Worm (Caenorhabditis elegans) whole organism, young adult: Measurements from ENCODE around the gene K11H3.2.

Source experiments
- B0035.1 ChIP-seq: sonication (generic microtip); optimal IDR thresholded peaks from 2 replicates; lab custom pipeline; 2016; ENCODE audit warnings: missing genetic modification characterization, mild to moderate bottlenecking, missing compliant biosample characterization, missing genotype, missing genetic modification reagents
- C17E4.6 ChIP-seq: fragments of 200-800 bp; sonication (Bioruptor generic); IDR thresholded peaks from 2 replicates; pipeline ENCODE4 v1.3.6; 2022; ENCODE audit warnings: missing genetic modification reagents, missing genetic modification characterization, missing compliant biosample characterization
- D2030.7 ChIP-seq: fragments of 200-800 bp; sonication (Bioruptor generic); IDR thresholded peaks from 2 replicates; pipeline ENCODE4 v1.3.6; 2022; ENCODE audit warnings: missing genetic modification reagents, missing genetic modification characterization, missing compliant biosample characterization
- F23B12.7 ChIP-seq: sonication (generic microtip); optimal IDR thresholded peaks from 2 replicates; lab custom pipeline; 2017; ENCODE audit warnings: missing genetic modification characterization, mild to moderate bottlenecking, missing compliant biosample characterization, antibody characterized with exemption, moderate library complexity; ENCODE audit not compliant: insufficient read depth
- F52B5.7 ChIP-seq: sonication (generic microtip); optimal IDR thresholded peaks from 2 replicates; lab custom pipeline; 2016; ENCODE audit warnings: mild to moderate bottlenecking, missing genetic modification characterization, missing compliant biosample characterization
- F55B11.4 ChIP-seq: sonication (generic microtip); optimal IDR thresholded peaks from 2 replicates; lab custom pipeline; 2016; ENCODE audit warnings: missing compliant biosample characterization, missing genetic modification characterization, borderline replicate concordance; ENCODE audit not compliant: insufficient read depth
- F57C9.4 ChIP-seq: sonication (generic microtip); optimal IDR thresholded peaks from 2 replicates; lab custom pipeline; 2017; ENCODE audit warnings: mild to moderate bottlenecking, missing genetic modification characterization, missing compliant biosample characterization
- T26A5.8 ChIP-seq: sonication (generic microtip); optimal IDR thresholded peaks from 2 replicates; lab custom pipeline; 2016; ENCODE audit warnings: missing genetic modification characterization, missing compliant biosample characterization
- Y53G8AR.9 ChIP-seq: fragments of 200-800 bp; sonication (Bioruptor generic); conservative IDR thresholded peaks from 2 replicates; pipeline ENCODE4 v1.3.6; 2022; ENCODE audit warnings: missing genetic modification reagents, missing genetic modification characterization, missing compliant biosample characterization
- akir-1 ChIP-seq: fragments of 200-800 bp; sonication (Bioruptor generic); optimal IDR thresholded peaks from 2 replicates; lab custom pipeline; 2018; ENCODE audit warnings: mild to moderate bottlenecking, missing genetic modification characterization, moderate library complexity, missing compliant biosample characterization
- ama-1 ChIP-seq, 3 experiments: fragments of 150-350 bp in 1 of 3; sonication (generic microtip) in 2 of 3; optimal IDR thresholded peaks; 2 replicates each; lab custom pipeline; 2014 to 2018; ENCODE audit warnings: missing biosample characterization in 2 of 3, missing genetic modification characterization in 2 of 3, missing genetic modification reagents in 2 of 3
- aptf-3 ChIP-seq: fragments of 200-800 bp; sonication (Bioruptor generic); IDR thresholded peaks from 2 replicates; pipeline ENCODE4 v1.3.6; 2022; ENCODE audit warnings: missing genetic modification characterization, missing compliant biosample characterization
- attf-6 ChIP-seq: fragments of 200-800 bp; sonication (Bioruptor generic); IDR thresholded peaks from 2 replicates; pipeline ENCODE4 v1.3.6; 2022; ENCODE audit warnings: missing genetic modification reagents, missing genetic modification characterization, missing compliant biosample characterization
- ceh-40 ChIP-seq: fragments of 200-800 bp; sonication (Bioruptor generic); IDR thresholded peaks from 2 replicates; pipeline ENCODE4 v1.3.6; 2022; ENCODE audit warnings: missing genetic modification characterization, missing compliant biosample characterization
- ceh-58 ChIP-seq: fragments of 200-800 bp; sonication (Bioruptor generic); IDR thresholded peaks from 2 replicates; pipeline ENCODE4 v1.3.6; 2022; ENCODE audit warnings: missing genetic modification characterization, missing compliant biosample characterization
- ceh-79 ChIP-seq: sonication (generic microtip); optimal IDR thresholded peaks from 2 replicates; lab custom pipeline; 2017; ENCODE audit warnings: mild to moderate bottlenecking, missing genetic modification characterization, missing compliant biosample characterization
- ceh-91 ChIP-seq: fragments of 200-800 bp; sonication (Bioruptor generic); IDR thresholded peaks from 2 replicates; pipeline ENCODE4 v1.3.6; 2022; ENCODE audit warnings: missing genetic modification reagents, missing genetic modification characterization, missing compliant biosample characterization
- efl-1 ChIP-seq: fragments of 150-350 bp; optimal IDR thresholded peaks from 2 replicates; lab custom pipeline; 2014; ENCODE audit warnings: missing biosample characterization, missing genetic modification reagents, missing genetic modification characterization
- egrh-3 ChIP-seq: fragments of 200-800 bp; sonication (Bioruptor generic); IDR thresholded peaks from 2 replicates; pipeline ENCODE4 v1.3.6; 2022; ENCODE audit warnings: missing genetic modification reagents, missing genetic modification characterization, missing compliant biosample characterization
- ets-4 ChIP-seq: fragments of 200-800 bp; sonication (Bioruptor generic); optimal IDR thresholded peaks from 2 replicates; lab custom pipeline; 2018; ENCODE audit warnings: mild to moderate bottlenecking, missing genetic modification characterization, missing compliant biosample characterization
- fkh-3 ChIP-seq: sonication (generic microtip); optimal IDR thresholded peaks from 2 replicates; lab custom pipeline; 2016; ENCODE audit warnings: mild to moderate bottlenecking, missing genetic modification characterization, missing compliant biosample characterization
- hlh-12 ChIP-seq: sonication (generic microtip); optimal IDR thresholded peaks from 2 replicates; lab custom pipeline; 2016; ENCODE audit warnings: missing genetic modification characterization, missing compliant biosample characterization
- hrde-1 ChIP-seq: sonication (generic microtip); optimal IDR thresholded peaks from 2 replicates; lab custom pipeline; 2016; ENCODE audit warnings: missing genetic modification characterization, mild to moderate bottlenecking, missing compliant biosample characterization, moderate library complexity, missing genotype, missing genetic modification reagents, borderline replicate concordance
- lin-26 ChIP-seq: fragments of 200-800 bp; sonication (Bioruptor generic); IDR thresholded peaks from 2 replicates; pipeline ENCODE4 v1.3.6; 2022; ENCODE audit warnings: missing genetic modification reagents, missing genetic modification characterization, missing compliant biosample characterization
- lin-40 ChIP-seq: sonication (generic microtip); optimal IDR thresholded peaks from 2 replicates; lab custom pipeline; 2016; ENCODE audit warnings: missing genetic modification characterization, mild to moderate bottlenecking, missing compliant biosample characterization, missing genotype, missing genetic modification reagents
- lin-54 ChIP-seq: fragments of 200-800 bp; sonication (Bioruptor generic); optimal IDR thresholded peaks from 2 replicates; lab custom pipeline; 2018; ENCODE audit warnings: mild to moderate bottlenecking, missing genetic modification characterization, missing compliant biosample characterization
- madf-6 ChIP-seq: fragments of 200-800 bp; sonication (Bioruptor generic); IDR thresholded peaks from 2 replicates; pipeline ENCODE4 v1.3.6; 2022; ENCODE audit warnings: missing genetic modification reagents, missing genetic modification characterization, missing compliant biosample characterization
- madf-8 ChIP-seq: fragments of 200-800 bp; sonication (Bioruptor generic); conservative IDR thresholded peaks from 2 replicates; pipeline ENCODE4 v1.3.6; 2022; ENCODE audit warnings: missing genetic modification reagents, missing genetic modification characterization, missing compliant biosample characterization
- mel-28 ChIP-seq: sonication (generic microtip); optimal IDR thresholded peaks from 2 replicates; lab custom pipeline; 2016; ENCODE audit warnings: borderline replicate concordance, mild to moderate bottlenecking, missing genetic modification characterization, missing compliant biosample characterization
- mxl-1 ChIP-seq: sonication (generic microtip); optimal IDR thresholded peaks from 2 replicates; lab custom pipeline; 2016; ENCODE audit warnings: missing genetic modification characterization, missing compliant biosample characterization
- nfya-1 ChIP-seq: sonication (generic microtip); optimal IDR thresholded peaks from 2 replicates; lab custom pipeline; 2017; ENCODE audit warnings: antibody characterized with exemption, missing compliant biosample characterization, missing genetic modification characterization, borderline replicate concordance; ENCODE audit not compliant: insufficient read depth
- nfya-2 ChIP-seq: fragments of 200-800 bp; sonication (Bioruptor generic); IDR thresholded peaks from 2 replicates; pipeline ENCODE4 v1.3.6; 2022; ENCODE audit warnings: missing genetic modification reagents, missing genetic modification characterization, missing compliant biosample characterization
- nfyb-1 ChIP-seq: fragments of 200-800 bp; sonication (Bioruptor generic); IDR thresholded peaks from 2 replicates; pipeline ENCODE4 v1.3.6; 2022; ENCODE audit warnings: missing genetic modification reagents, missing genetic modification characterization, missing compliant biosample characterization
- nhr-27 ChIP-seq: fragments of 200-800 bp; sonication (Bioruptor generic); optimal IDR thresholded peaks from 2 replicates; lab custom pipeline; 2018; ENCODE audit warnings: mild to moderate bottlenecking, missing genetic modification characterization, moderate library complexity, missing compliant biosample characterization
- nhr-90 ChIP-seq: sonication (generic microtip); optimal IDR thresholded peaks from 2 replicates; lab custom pipeline; 2016; ENCODE audit warnings: missing genotype, mild to moderate bottlenecking, missing genetic modification characterization, missing compliant biosample characterization
- rec-8 ChIP-seq, 2 experiments: sonication (generic microtip); optimal IDR thresholded peaks; 2 replicates each; lab custom pipeline; 2016; ENCODE audit warnings: mild to moderate bottlenecking in 2 of 2, missing genetic modification characterization in 2 of 2, missing genetic modification reagents in 2 of 2, missing genotype in 2 of 2, missing biosample characterization in 1 of 2, missing compliant biosample characterization in 1 of 2, moderate library complexity in 1 of 2
- repo-1 ChIP-seq: sonication (generic microtip); optimal IDR thresholded peaks from 2 replicates; lab custom pipeline; 2017; ENCODE audit warnings: mild to moderate bottlenecking, missing genetic modification characterization, missing compliant biosample characterization
- sdz-38 ChIP-seq: sonication (generic microtip); optimal IDR thresholded peaks from 2 replicates; lab custom pipeline; 2016; ENCODE audit warnings: missing genotype, missing genetic modification characterization, missing compliant biosample characterization
- tbp1 ChIP-seq: fragments of 200-800 bp; sonication (Bioruptor generic); optimal IDR thresholded peaks from 2 replicates; lab custom pipeline; 2018; ENCODE audit warnings: mild to moderate bottlenecking, missing genetic modification characterization, missing compliant biosample characterization
- tlf-1 ChIP-seq: fragments of 200-800 bp; sonication (Bioruptor generic); optimal IDR thresholded peaks from 2 replicates; lab custom pipeline; 2018; ENCODE audit warnings: mild to moderate bottlenecking, missing genetic modification characterization, missing compliant biosample characterization
- unc-62 ChIP-seq: fragments of 150-350 bp; optimal IDR thresholded peaks from 2 replicates; lab custom pipeline; 2014; ENCODE audit warnings: missing biosample characterization, missing genetic modification reagents, missing genetic modification characterization
- zfh-2 ChIP-seq: fragments of 200-800 bp; sonication (Bioruptor generic); conservative IDR thresholded peaks from 2 replicates; pipeline ENCODE4 v1.3.6; 2022; ENCODE audit warnings: missing genetic modification reagents, missing genetic modification characterization, missing compliant biosample characterization
- zim-3 ChIP-seq: sonication (generic microtip); optimal IDR thresholded peaks from 2 replicates; lab custom pipeline; 2017; ENCODE audit warnings: mild to moderate bottlenecking, missing genetic modification characterization, moderate library complexity, missing compliant biosample characterization

Gene K11H3.2

ce11 chrIII:9798478-9799157 lies 47.6 kb upstream of the K11H3.2 start, which contains the start of gene ZK632.2 (continued):
- TF ChIP-seq hrde-1 (tag; lab: Kevin White, UChicago) (peak; percentile 16), B0035.1 (tag; lab: Kevin White, UChicago) (no peak), F57C9.4 (tag; lab: Kevin White, UChicago) (no peak), F23B12.7 (tag; lab: Kevin White, UChicago) (no peak), unc-62 (GFP tag; lab: Kevin White, UChicago) (no peak), ceh-79 (tag; lab: Kevin White, UChicago) (no peak), madf-6 (GFP tag; lab: Robert Waterston, UW) (peak; percentile 44; the same call in 1 of the 2 replicates), lin-26 (GFP tag; lab: Robert Waterston, UW) (no peak), zfh-2 (no peak), ama-1 (optimal IDR thresholded peaks at IDR 0.05; lab: Kevin White, UChicago) (no peak), ama-1 (GFP tag; optimal IDR thresholded peaks at IDR 0.05; lab: Kevin White, UChicago) (peak in 1 of 2 experiments; percentile 0), madf-8 (no peak), F52B5.7 (no peak), attf-6 (GFP tag; lab: Robert Waterston, UW) (no peak), D2030.7 (0 out of 2 replicates have a peak, but pooled peaks have one; percentile 8), nfya-2 (GFP tag; lab: Robert Waterston, UW) (no peak), repo-1 (tag; lab: Kevin White, UChicago) (no peak), tlf-1 (GFP tag; lab: Kevin White, UChicago) (no peak), C17E4.6 (no peak), efl-1 (no peak), ceh-58 (GFP tag; lab: Robert Waterston, UW) (no peak), nfya-1 (tag; lab: Kevin White, UChicago) (no peak), sdz-38 (tag; lab: Kevin White, UChicago) (no peak), F55B11.4 (tag; lab: Kevin White, UChicago) (no peak), ceh-91 (no peak), lin-54 (peak; percentile 26), ets-4 (GFP tag; lab: Kevin White, UChicago) (no peak), mel-28 (no peak), mxl-1 (tag; lab: Kevin White, UChicago) (no peak), akir-1 (GFP tag; lab: Kevin White, UChicago) (no peak), tbp1 (GFP tag; lab: Kevin White, UChicago) (no peak), nfyb-1 (GFP tag; lab: Robert Waterston, UW) (no peak), aptf-3 (no peak), egrh-3 (no peak), T26A5.8 (no peak), nhr-27 (tag; lab: Kevin White, UChicago) (no peak), rec-8 (tag; optimal IDR thresholded peaks at IDR 0.05; lab: Kevin White, UChicago) (no peak), Y53G8AR.9 (GFP tag; lab: Robert Waterston, UW) (no peak), lin-40 (tag; lab: Kevin White, UChicago) (no peak), ceh-40 (no peak), nhr-90 (no peak), fkh-3 (no peak), zim-3 (tag; lab: Kevin White, UChicago) (no peak), hlh-12 (tag; lab: Kevin White, UChicago) (no peak)
